Fruit fly (Drosophila melanogaster) whole organism, wandering third instar larva: ENCODE data around the gene Dhfr.

Source experiments
- Abd-B ChIP-seq: fragments of >200 bp; optimal IDR thresholded peaks from 2 replicates; lab custom pipeline; 2017; ENCODE audit warnings: missing biosample characterization, missing genetic modification characterization
- CG32264 ChIP-seq: fragments of 200-800 bp; sonication (Bioruptor generic); optimal IDR thresholded peaks from 2 replicates; lab custom pipeline; 2016; ENCODE audit warnings: missing biosample characterization, missing genetic modification characterization
- CG9705 ChIP-seq: fragments of 200-800 bp; sonication (Bioruptor generic); optimal IDR thresholded peaks from 2 replicates; lab custom pipeline; 2018; ENCODE audit warnings: missing biosample characterization, mild to moderate bottlenecking, missing genetic modification characterization
- CrebA ChIP-seq: fragments of 200-800 bp; sonication (Bioruptor generic); optimal IDR thresholded peaks from 2 replicates; lab custom pipeline; 2016; ENCODE audit warnings: missing biosample characterization, mild to moderate bottlenecking, missing genetic modification characterization, borderline replicate concordance
- Dfd ChIP-seq: fragments of >200 bp; optimal IDR thresholded peaks from 2 replicates; lab custom pipeline; 2017; ENCODE audit warnings: missing biosample characterization, missing genetic modification characterization
- Dif ChIP-seq: fragments of 200-275, 200-300 bp; sonication (Bioruptor generic); optimal IDR thresholded peaks from 2 replicates; lab custom pipeline; 2018; ENCODE audit warnings: missing biosample characterization, missing genetic modification characterization; ENCODE audit not compliant: partially characterized antibody
- GATAd ChIP-seq: sonication (Bioruptor generic); optimal IDR thresholded peaks from 2 replicates; lab custom pipeline; 2016; ENCODE audit warnings: missing biosample characterization, missing genetic modification characterization
- HLH106 ChIP-seq: fragments of 200-800 bp; optimal IDR thresholded peaks from 3 replicates; lab custom pipeline; 2019; ENCODE audit warnings: missing biosample characterization, mild to moderate bottlenecking, missing genetic modification characterization, moderate library complexity
- Hnf4 ChIP-seq: fragments of 200-800 bp; sonication (Bioruptor generic); optimal IDR thresholded peaks from 2 replicates; lab custom pipeline; 2016; ENCODE audit warnings: missing biosample characterization, mild to moderate bottlenecking, missing genetic modification characterization
- Hr78 ChIP-seq: fragments of >200 bp; optimal IDR thresholded peaks from 2 replicates; lab custom pipeline; 2017; ENCODE audit warnings: missing biosample characterization, missing genetic modification characterization
- Hr83 ChIP-seq: fragments of 200-300 bp; sonication (Bioruptor generic); optimal IDR thresholded peaks from 2 replicates; lab custom pipeline; 2016; ENCODE audit warnings: missing biosample characterization, mild to moderate bottlenecking, missing genetic modification characterization, moderate library complexity; ENCODE audit not compliant: poor library complexity, severe bottlenecking
- Jra ChIP-seq: sonication (Bioruptor generic); optimal IDR thresholded peaks from 2 replicates; lab custom pipeline; 2016; ENCODE audit warnings: missing biosample characterization, missing genetic modification characterization
- Mio ChIP-seq: sonication (Bioruptor generic); optimal IDR thresholded peaks from 2 replicates; lab custom pipeline; 2016; ENCODE audit warnings: missing biosample characterization, missing genetic modification characterization
- Myc ChIP-seq: fragments of >200 bp; optimal IDR thresholded peaks from 2 replicates; lab custom pipeline; 2017
- N ChIP-seq: fragments of >200 bp; optimal IDR thresholded peaks from 2 replicates; lab custom pipeline; 2018; ENCODE audit warnings: missing biosample characterization, missing external identifiers, missing genetic modification characterization
- OdsH ChIP-seq: fragments of 200-800 bp; sonication (Bioruptor generic); optimal IDR thresholded peaks from 2 replicates; lab custom pipeline; 2016; ENCODE audit warnings: missing biosample characterization, mild to moderate bottlenecking, missing genetic modification characterization
- Rel ChIP-seq, 2 experiments: fragments of 200-800 bp; sonication (Bioruptor generic) in 1 of 2; optimal IDR thresholded peaks; 2 replicates in 1 of 2; 3 replicates in 1 of 2; lab custom pipeline; 2016 to 2019; ENCODE audit warnings: mild to moderate bottlenecking in 2 of 2, missing biosample characterization in 2 of 2, missing genetic modification characterization in 2 of 2, moderate library complexity in 1 of 2
- Sp1 ChIP-seq: fragments of 200-800 bp; sonication (Bioruptor generic); optimal IDR thresholded peaks from 3 replicates; lab custom pipeline; 2019; ENCODE audit warnings: missing biosample characterization, mild to moderate bottlenecking, missing genetic modification characterization, moderate library complexity
- Vsx2 ChIP-seq: fragments of 200-300, 225-300 bp; sonication (Bioruptor generic); optimal IDR thresholded peaks from 2 replicates; lab custom pipeline; 2018; ENCODE audit warnings: missing biosample characterization, missing genetic modification characterization; ENCODE audit not compliant: partially characterized antibody
- br ChIP-seq: fragments of 200-800 bp; sonication (Bioruptor generic); optimal IDR thresholded peaks from 2 replicates; lab custom pipeline; 2016; ENCODE audit warnings: missing biosample characterization, missing genetic modification characterization
- dl ChIP-seq, 2 experiments: fragments of 175-275, 200-275 bp in 1 of 2; fragments of 200-275 bp in 1 of 2; sonication (Bioruptor generic); optimal IDR thresholded peaks; lab custom pipeline; 2018; ENCODE audit warnings: mild to moderate bottlenecking in 2 of 2, missing biosample characterization in 2 of 2, missing genetic modification characterization in 2 of 2, moderate library complexity in 2 of 2; ENCODE audit not compliant: partially characterized antibody in 2 of 2, insufficient read depth in 1 of 2
- dmrt93B ChIP-seq: fragments of 200-800 bp; sonication (Bioruptor generic); optimal IDR thresholded peaks from 2 replicates; lab custom pipeline; 2018; ENCODE audit warnings: missing biosample characterization, mild to moderate bottlenecking, missing genetic modification characterization
- dsf ChIP-seq: sonication (Bioruptor generic); optimal IDR thresholded peaks from 2 replicates; lab custom pipeline; 2016; ENCODE audit warnings: missing biosample characterization, missing genetic modification characterization, borderline replicate concordance
- ey ChIP-seq: fragments of 200-800 bp; sonication (Bioruptor generic); optimal IDR thresholded peaks from 2 replicates; lab custom pipeline; 2016; ENCODE audit warnings: missing biosample characterization, missing genetic modification characterization
- foxo ChIP-seq, 2 experiments: fragments of 200-800 bp; sonication (Bioruptor generic); optimal IDR thresholded peaks; 2 replicates in 1 of 2; 3 replicates in 1 of 2; lab custom pipeline; 2016 to 2017; ENCODE audit warnings: missing biosample characterization in 2 of 2, missing genetic modification characterization in 2 of 2
- fru ChIP-seq: fragments of 200-800 bp; sonication (Bioruptor generic); optimal IDR thresholded peaks from 3 replicates; lab custom pipeline; 2016; ENCODE audit warnings: missing biosample characterization, mild to moderate bottlenecking, missing genetic modification characterization
- h ChIP-seq: fragments of 200-800 bp; sonication (Bioruptor generic); optimal IDR thresholded peaks from 3 replicates; lab custom pipeline; 2016; ENCODE audit warnings: missing biosample characterization, mild to moderate bottlenecking, missing genetic modification characterization
- jim ChIP-seq: fragments of 175-275, 200-325 bp; sonication (Bioruptor generic); optimal IDR thresholded peaks from 2 replicates; lab custom pipeline; 2016; ENCODE audit warnings: missing biosample characterization, mild to moderate bottlenecking, missing genetic modification characterization
- lola ChIP-seq: fragments of >200 bp; optimal IDR thresholded peaks from 2 replicates; lab custom pipeline; 2017; ENCODE audit warnings: missing biosample characterization, missing genetic modification characterization
- pan ChIP-seq: fragments of >200 bp; optimal IDR thresholded peaks from 2 replicates; lab custom pipeline; 2017
- psq ChIP-seq: fragments of 200-800 bp; sonication (Bioruptor generic); optimal IDR thresholded peaks from 3 replicates; lab custom pipeline; 2017; ENCODE audit warnings: missing biosample characterization, mild to moderate bottlenecking, missing genetic modification characterization, moderate library complexity
- rgr ChIP-seq: fragments of 200-800 bp; sonication (Bioruptor generic); optimal IDR thresholded peaks from 3 replicates; lab custom pipeline; 2016; ENCODE audit warnings: missing biosample characterization, mild to moderate bottlenecking, missing genetic modification characterization
- tai ChIP-seq: sonication (Bioruptor generic); optimal IDR thresholded peaks from 2 replicates; lab custom pipeline; 2016; ENCODE audit warnings: missing biosample characterization, missing genetic modification characterization
- usp ChIP-seq: fragments of >200 bp; optimal IDR thresholded peaks from 2 replicates; lab custom pipeline; 2017; ENCODE audit warnings: missing biosample characterization, missing genetic modification characterization
- woc ChIP-seq: sonication (Bioruptor generic); optimal IDR thresholded peaks from 2 replicates; lab custom pipeline; 2016; ENCODE audit warnings: missing biosample characterization, mild to moderate bottlenecking, missing genetic modification characterization

Gene Dhfr

DNA sequence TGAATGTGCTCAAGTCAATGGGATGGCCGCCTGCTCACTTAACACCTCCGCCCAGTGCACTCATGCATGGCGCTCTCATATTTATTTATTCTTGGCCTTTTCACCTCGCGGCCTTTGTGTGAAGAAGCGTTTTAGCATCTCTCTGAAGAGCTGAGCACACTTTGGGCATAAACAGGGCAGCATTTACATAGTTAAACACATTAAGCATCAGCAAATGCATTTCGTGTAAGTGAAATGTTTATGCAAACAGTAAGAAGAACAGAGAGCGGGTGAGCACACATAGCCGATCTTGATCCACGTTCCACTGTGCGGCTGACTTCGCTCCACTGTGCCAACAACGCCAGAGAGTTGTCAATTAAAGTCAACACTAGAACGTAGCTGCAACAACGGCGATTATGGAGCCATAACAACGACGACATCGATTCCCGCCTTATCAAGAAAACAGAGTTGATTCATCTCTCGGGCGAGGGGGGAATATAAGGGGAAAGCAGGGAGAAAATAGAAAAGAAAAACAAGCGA is 43.7 kb downstream of the Dhfr start:
- TF ChIP-seq dsf (GFP tag; lab: Kevin White, UChicago) (no peak), woc (GFP tag; lab: Kevin White, UChicago) (no peak), OdsH (GFP tag; lab: Kevin White, UChicago) (no peak), rgr (no peak), Hr78 (GFP tag; lab: Kevin White, UChicago) (no peak), CrebA (GFP tag; lab: Kevin White, UChicago) (no peak), pan (no peak), br (GFP tag; lab: Kevin White, UChicago) (no peak), tai (GFP tag; lab: Kevin White, UChicago) (no peak), N (GFP tag; lab: Kevin White, UChicago) (no peak), foxo (GFP tag; optimal IDR thresholded peaks at IDR 0.05; lab: Kevin White, UChicago) (no peak), CG9705 (GFP tag; lab: Kevin White, UChicago) (no peak), usp (GFP tag; lab: Kevin White, UChicago) (no peak), Abd-B (no peak), h (GFP tag; lab: Kevin White, UChicago) (no peak), Vsx2 (no peak)

dm6 chr3R:16525555-16525954 is 44.6 kb downstream of the Dhfr start:
- TF ChIP-seq tai (GFP tag; lab: Kevin White, UChicago) (no peak), usp (GFP tag; lab: Kevin White, UChicago) (no peak), rgr (no peak), psq (GFP tag; lab: Kevin White, UChicago) (no peak), woc (GFP tag; lab: Kevin White, UChicago) (no peak), jim (no peak), Jra (GFP tag; lab: Kevin White, UChicago) (no peak), Vsx2 (no peak)

DNA sequence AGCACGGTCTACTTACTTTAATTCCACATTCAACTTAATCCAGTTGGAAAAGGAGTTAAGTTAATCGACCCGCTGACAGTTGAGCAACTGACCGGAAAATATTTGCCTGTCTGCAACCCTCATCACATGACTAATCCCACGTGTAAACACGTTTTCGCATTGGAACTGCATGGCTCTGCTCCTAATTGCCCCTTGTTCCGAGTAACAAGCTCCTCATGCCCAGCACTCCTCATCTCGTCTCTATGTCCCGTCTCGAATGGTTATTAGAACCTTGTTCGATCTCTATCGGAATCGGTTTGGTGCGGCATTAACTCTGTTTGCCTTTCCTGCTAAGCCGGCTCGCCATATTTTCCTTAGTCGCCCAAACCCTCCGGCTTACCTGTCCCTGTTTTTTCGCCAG is 45.3 kb downstream of the Dhfr start:
- TF ChIP-seq OdsH (GFP tag; lab: Kevin White, UChicago) (no peak), Hnf4 (GFP tag; lab: Kevin White, UChicago) (no peak), Abd-B (no peak)
- TF ChIP-seq, all 38 proteins: peak for 0

DNA sequence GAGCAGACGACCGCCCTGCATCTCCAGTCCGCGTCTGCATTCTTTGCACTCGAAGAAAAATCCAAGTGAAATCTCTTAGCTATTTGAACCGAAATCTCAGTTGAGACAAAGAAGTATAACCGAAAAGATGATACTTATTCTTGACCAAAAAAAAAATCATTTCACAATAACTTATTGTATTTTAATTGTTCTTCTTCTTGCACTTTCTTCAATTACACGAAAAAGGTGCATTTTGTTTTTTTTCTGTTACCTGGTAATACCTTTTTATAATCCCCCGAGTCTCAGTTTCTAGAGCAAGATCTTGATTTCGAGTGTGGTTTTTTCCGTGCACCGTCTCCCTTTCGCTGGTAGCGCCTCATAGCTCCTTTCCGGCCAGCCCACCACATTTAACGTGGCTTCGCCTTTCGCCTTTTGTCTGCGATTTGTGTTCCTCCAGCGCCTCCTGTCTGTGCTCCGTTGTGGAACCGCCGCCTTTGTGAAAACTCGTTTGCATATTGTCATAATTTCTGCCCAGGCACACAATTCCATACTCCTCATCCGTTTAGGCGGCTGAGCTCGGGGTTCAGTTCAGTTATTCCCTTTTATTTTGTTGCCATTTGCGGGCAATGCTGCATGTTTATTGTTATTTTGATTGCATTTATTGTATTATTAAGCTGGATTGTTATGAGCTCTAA is 45.9 kb downstream of the Dhfr start:
- TF ChIP-seq CrebA (GFP tag; lab: Kevin White, UChicago): no peak
- no peak for TF ChIP-seq Rel (GFP tag; optimal IDR thresholded peaks at IDR 0.05; lab: Kevin White, UChicago)
- TF ChIP-seq Rel (tag; optimal IDR thresholded peaks at IDR 0.05; lab: Kevin White, UChicago): no peak
- TF ChIP-seq lola: no peak
- no peak for TF ChIP-seq Sp1
- TF ChIP-seq br (GFP tag; lab: Kevin White, UChicago): peak; percentile 10
- TF ChIP-seq Jra (GFP tag; lab: Kevin White, UChicago): no peak
- no peak for TF ChIP-seq dmrt93B (GFP tag; lab: Kevin White, UChicago)
- no peak for TF ChIP-seq CG32264 (GFP tag; lab: Kevin White, UChicago)
- no peak for TF ChIP-seq tai (GFP tag; lab: Kevin White, UChicago)
- TF ChIP-seq psq (GFP tag; lab: Kevin White, UChicago): peak; percentile 22
- TF ChIP-seq Hnf4 (GFP tag; lab: Kevin White, UChicago): no peak
- TF ChIP-seq Dif (GFP tag; lab: Kevin White, UChicago): no peak
- TF ChIP-seq rgr: peak; percentile 23
- TF ChIP-seq Myc (lab: Kevin White, UChicago): no peak
- no peak for TF ChIP-seq CG9705 (GFP tag; lab: Kevin White, UChicago)
- no peak for TF ChIP-seq pan
- TF ChIP-seq jim: no peak
- TF ChIP-seq Abd-B: no peak
- TF ChIP-seq HLH106: no peak
- TF ChIP-seq Hr83 (GFP tag; lab: Kevin White, UChicago): no peak
- peak; percentile 20 for TF ChIP-seq OdsH (GFP tag; lab: Kevin White, UChicago)
- no peak for TF ChIP-seq usp (GFP tag; lab: Kevin White, UChicago)
- no peak for TF ChIP-seq dl (GFP tag; optimal IDR thresholded peaks at IDR 0.05; lab: Kevin White, UChicago; ENCODE audit: insufficient read depth in 1 of 2, partially characterized antibody in 2 of 2)
- TF ChIP-seq Vsx2: no peak
- no peak for TF ChIP-seq Hr78 (GFP tag; lab: Kevin White, UChicago)
- peak; percentile 56 for TF ChIP-seq h (GFP tag; lab: Kevin White, UChicago)
- peak in 1 of 2 experiments; percentile 18 for TF ChIP-seq foxo (GFP tag; optimal IDR thresholded peaks at IDR 0.05; lab: Kevin White, UChicago)
- peak; percentile 50 for TF ChIP-seq ey (GFP tag; lab: Kevin White, UChicago)
- TF ChIP-seq fru (GFP tag; lab: Kevin White, UChicago): peak; percentile 40
- TF ChIP-seq N (GFP tag; lab: Kevin White, UChicago): no peak
- no peak for TF ChIP-seq Mio (GFP tag; lab: Kevin White, UChicago)
- TF ChIP-seq Dfd: no peak
- no peak for TF ChIP-seq GATAd (GFP tag; lab: Kevin White, UChicago)
